Worm (Caenorhabditis elegans): Measurements from ENCODE around the gene Y119D3B.12.

ce11 chrIII:1196192-1196591 is 6.2 kb upstream of the Y119D3B.12 start, which contains the start of gene dss-1:
- no peak for TF ChIP-seq elt-3 (tag; optimal IDR thresholded peaks at IDR 0.05)
- no peak for TF ChIP-seq ama-1 (optimal IDR thresholded peaks at IDR 0.05)
- TF ChIP-seq ceh-9 (tag; optimal IDR thresholded peaks at IDR 0.05), result no peak
